Fruit fly (Drosophila melanogaster): ENCODE data around the gene CG7990.

CG7990 gene

dm6 chrX:19187624-19188085 lies 14.1 kb downstream of the CG7990 start, which contains the start of gene Mec2 (continued):
- TF ChIP-seq bsh (GFP tag; optimal IDR thresholded peaks at IDR 0.05), result peak; percentile 17 to 70
- no peak for TF ChIP-seq gcm (GFP tag; optimal IDR thresholded peaks at IDR 0.05)
- TF ChIP-seq ac (GFP tag; optimal IDR thresholded peaks at IDR 0.05), result no peak
- TF ChIP-seq chn (GFP tag; optimal IDR thresholded peaks at IDR 0.05), result peak; percentile 49
- TF ChIP-seq Neu2 (GFP tag; optimal IDR thresholded peaks at IDR 0.05; ENCODE audit: borderline replicate concordance), result no peak
- peak; percentile 15; the same call in 1 of the 2 replicates for TF ChIP-seq CG31441 (GFP tag; IDR thresholded peaks at IDR 0.05)
- TF ChIP-seq dan (GFP tag; IDR thresholded peaks at IDR 0.05), result no peak
- TF ChIP-seq trem (tag; optimal IDR thresholded peaks at IDR 0.05), result no peak
- no peak for TF ChIP-seq CG10274 (GFP tag; optimal IDR thresholded peaks at IDR 0.05)
- TF ChIP-seq Meics (GFP tag; optimal IDR thresholded peaks at IDR 0.05), result peak; percentile 23
- TF ChIP-seq CG15601 (tag; optimal IDR thresholded peaks at IDR 0.05), result no peak
- 0 out of 3 replicates have a peak, but pooled peaks have one; percentile 32 for TF ChIP-seq Aef1 (GFP tag; IDR thresholded peaks at IDR 0.05)
- no peak for TF ChIP-seq slp2 (GFP tag; optimal IDR thresholded peaks at IDR 0.05)
- no peak for TF ChIP-seq CG8359 (GFP tag; optimal IDR thresholded peaks at IDR 0.05; ENCODE audit: borderline replicate concordance)
- TF ChIP-seq CG17186 (GFP tag; optimal IDR thresholded peaks at IDR 0.05), result no peak
- no peak for TF ChIP-seq CG4854 (GFP tag; optimal IDR thresholded peaks at IDR 0.05)
- peak; percentile 74 for TF ChIP-seq CG1603 (tag; optimal IDR thresholded peaks at IDR 0.05)
- TF ChIP-seq CG42726 (GFP tag; IDR thresholded peaks at IDR 0.05; ENCODE audit: partially characterized antibody), result no peak
- peak; percentile 47 for TF ChIP-seq org-1 (GFP tag; optimal IDR thresholded peaks at IDR 0.05)
- no peak for TF ChIP-seq HHEX (GFP tag; optimal IDR thresholded peaks at IDR 0.05)
- no peak for TF ChIP-seq sc (optimal IDR thresholded peaks at IDR 0.05)
- TF ChIP-seq sc (GFP tag; optimal IDR thresholded peaks at IDR 0.05), result no peak
- TF ChIP-seq hbn (GFP tag; IDR thresholded peaks at IDR 0.05; ENCODE audit: partially characterized antibody), result no peak
- TF ChIP-seq pan (optimal IDR thresholded peaks at IDR 0.05), result no peak
- peak in 1 of 2 experiments; percentile 52 for TF ChIP-seq pan (GFP tag; optimal IDR thresholded peaks at IDR 0.05 in 1 of 2, IDR thresholded peaks at IDR 0.05 in 1 of 2)
- no peak for TF ChIP-seq luna (GFP tag; optimal IDR thresholded peaks at IDR 0.05)
- no peak for TF ChIP-seq bbx (GFP tag; IDR thresholded peaks at IDR 0.05; ENCODE audit: partially characterized antibody)
- TF ChIP-seq CG32772 (GFP tag; IDR thresholded peaks at IDR 0.05), result no peak
- TF ChIP-seq CG6854 (GFP tag; optimal IDR thresholded peaks at IDR 0.05), result no peak
- TF ChIP-seq amos (GFP tag; IDR thresholded peaks at IDR 0.05; ENCODE audit: partially characterized antibody), result no peak
- peak; percentile 46 for TF ChIP-seq tx (GFP tag; optimal IDR thresholded peaks at IDR 0.05)
- TF ChIP-seq CG9932 (GFP tag; IDR thresholded peaks at IDR 0.05), result peak; percentile 34
- TF ChIP-seq Xrp1 (GFP tag; IDR thresholded peaks at IDR 0.05), result peak; percentile 64; the same call in 1 of the 2 replicates
- peak; percentile 58 for TF ChIP-seq CHES-1-like (GFP tag; optimal IDR thresholded peaks at IDR 0.05)
- no peak for TF ChIP-seq zen (tag; optimal IDR thresholded peaks at IDR 0.05)
- TF ChIP-seq CG13123 (GFP tag; optimal IDR thresholded peaks at IDR 0.05), result peak; percentile 16
- no peak for TF ChIP-seq nau (GFP tag; optimal IDR thresholded peaks at IDR 0.05)
- TF ChIP-seq CG1233 (GFP tag; optimal IDR thresholded peaks at IDR 0.05), result no peak
- no peak for TF ChIP-seq CG6765 (GFP tag; optimal IDR thresholded peaks at IDR 0.05)
- TF ChIP-seq grn (GFP tag; optimal IDR thresholded peaks at IDR 0.05), result no peak
- no peak for TF ChIP-seq mld (GFP tag; IDR thresholded peaks at IDR 0.05; ENCODE audit: partially characterized antibody)
- no peak for TF ChIP-seq CG17912 (GFP tag; optimal IDR thresholded peaks at IDR 0.05)
- TF ChIP-seq tll (GFP tag; optimal IDR thresholded peaks at IDR 0.05), result no peak
- TF ChIP-seq hb (GFP tag; IDR thresholded peaks at IDR 0.05; ENCODE audit: partially characterized antibody), result no peak
- TF ChIP-seq gcm2 (GFP tag; optimal IDR thresholded peaks at IDR 0.05), result peak; percentile 5
- no peak for TF ChIP-seq CG6683 (GFP tag; optimal IDR thresholded peaks at IDR 0.05)
- no peak for TF ChIP-seq CG34376 (GFP tag; optimal IDR thresholded peaks at IDR 0.05)
- peak; percentile 30 for TF ChIP-seq CG18619 (GFP tag; optimal IDR thresholded peaks at IDR 0.05)
- TF ChIP-seq Max (GFP tag; optimal IDR thresholded peaks at IDR 0.05), result no peak
- peak; percentile 46 for TF ChIP-seq CG8388 (GFP tag; optimal IDR thresholded peaks at IDR 0.05)

Data from whole organism, embryonic.